Worm (Caenorhabditis elegans) whole organism, L1 larva: Measurements from ENCODE around the gene paa-1.

ENCODE experiments used
- ceh-8 ChIP-seq: fragments of 200-800 bp; sonication (Bioruptor generic); optimal IDR thresholded peaks from 2 replicates; lab custom pipeline; 2018; ENCODE audit warnings: mild to moderate bottlenecking, missing genetic modification characterization, moderate library complexity, missing compliant biosample characterization
- nhr-237 ChIP-seq: fragments of 150-350 bp; optimal IDR thresholded peaks from 2 replicates; lab custom pipeline; 2014; ENCODE audit warnings: missing biosample characterization, missing genetic modification characterization
- nhr-76 ChIP-seq: sonication (generic microtip); optimal IDR thresholded peaks from 2 replicates; lab custom pipeline; 2017; ENCODE audit warnings: missing biosample characterization, missing genetic modification characterization
- pqm-1 ChIP-seq: sonication (generic microtip); optimal IDR thresholded peaks from 3 replicates; lab custom pipeline; 2017; ENCODE audit warnings: missing biosample characterization, missing genetic modification characterization
- skn-1 ChIP-seq: fragments of 150-350 bp; optimal IDR thresholded peaks from 2 replicates; lab custom pipeline; 2014; ENCODE audit warnings: missing biosample characterization, missing genetic modification characterization
- snpc-4 ChIP-seq: fragments of 150-350 bp; optimal IDR thresholded peaks from 2 replicates; lab custom pipeline; 2014; ENCODE audit warnings: missing biosample characterization, missing genetic modification characterization
- ztf-4 ChIP-seq: fragments of 150-350 bp; optimal IDR thresholded peaks from 2 replicates; lab custom pipeline; 2014; ENCODE audit warnings: missing biosample characterization, missing genetic modification characterization

- TF ChIP-seq pqm-1 (tag; lab: Kevin White, UChicago) (no peak), ztf-4 (tag; lab: Kevin White, UChicago) (no peak), nhr-237 (tag; lab: Kevin White, UChicago) (no peak), ceh-8 (GFP tag; lab: Kevin White, UChicago) (no peak), skn-1 (tag; lab: Kevin White, UChicago) (no peak), nhr-76 (tag; lab: Kevin White, UChicago) (no peak), snpc-4 (tag; lab: Kevin White, UChicago) (no peak)
Observed at ce11 chrIII:5402419-5402818, 48.1 kb upstream of the paa-1 start.
